Worm (Caenorhabditis elegans) whole organism, L2 larva: ENCODE results near the gene M88.3.

ENCODE experiments used
- fos-1 ChIP-seq: fragments of 150-350 bp; optimal IDR thresholded peaks from 2 replicates; lab custom pipeline; 2014; ENCODE audit warnings: missing biosample characterization, missing genetic modification characterization
- skn-1 ChIP-seq: sonication (generic microtip); optimal IDR thresholded peaks from 2 replicates; lab custom pipeline; 2017; ENCODE audit warnings: missing biosample characterization, missing genetic modification characterization

ce11 chrIII:4553316-4553715 is 8.5 kb upstream of the M88.3 start, which contains the start of gene imph-1:
- TF ChIP-seq skn-1 (tag; lab: Kevin White, UChicago) (no peak), fos-1 (tag; lab: Kevin White, UChicago) (no peak)
